Worm (Caenorhabditis elegans): Measurements from ENCODE around the gene R10H10.3.

- no peak for TF ChIP-seq ceh-2 (tag; optimal IDR thresholded peaks at IDR 0.05)
- no peak for TF ChIP-seq nhr-11 (tag; optimal IDR thresholded peaks at IDR 0.05)
- no peak for TF ChIP-seq dve-1 (tag; optimal IDR thresholded peaks at IDR 0.05)
- no peak for TF ChIP-seq ceh-18 (tag; optimal IDR thresholded peaks at IDR 0.05)
- TF ChIP-seq pqm-1 (tag; optimal IDR thresholded peaks at IDR 0.05) = no peak
- no peak for TF ChIP-seq ztf-16 (tag; optimal IDR thresholded peaks at IDR 0.05)
- no peak for TF ChIP-seq odd-2 (tag; optimal IDR thresholded peaks at IDR 0.05)
- TF ChIP-seq nhr-232 (tag; optimal IDR thresholded peaks at IDR 0.05) = no peak
- TF ChIP-seq gmeb-2 (tag; optimal IDR thresholded peaks at IDR 0.05) = no peak
- no peak for TF ChIP-seq ama-1 (optimal IDR thresholded peaks at IDR 0.05)
These were observed 32.1 kb downstream of the R10H10.3 start for ce11 chrIV:10420440-10420839.
